Worm (Caenorhabditis elegans) whole organism, L1 larva: ENCODE data around the gene AH9.1.
A peak's percentile ranks its signal among the peaks of the same experiment; 100 is the strongest.

Experiments used
- C04F5.9 ChIP-seq: sonication (generic microtip); optimal IDR thresholded peaks from 2 replicates; lab custom pipeline; 2016; ENCODE audit warnings: missing genetic modification characterization, missing compliant biosample characterization
- C34B4.2 ChIP-seq: sonication (generic microtip); optimal IDR thresholded peaks from 2 replicates; lab custom pipeline; 2017; ENCODE audit warnings: mild to moderate bottlenecking, missing genetic modification characterization, missing compliant biosample characterization
- blmp-1 ChIP-seq: fragments of 150-350 bp; optimal IDR thresholded peaks from 2 replicates; lab custom pipeline; 2014; ENCODE audit warnings: missing biosample characterization, missing genetic modification characterization
- ceh-8 ChIP-seq: fragments of 200-800 bp; sonication (Bioruptor generic); optimal IDR thresholded peaks from 2 replicates; lab custom pipeline; 2018; ENCODE audit warnings: mild to moderate bottlenecking, missing genetic modification characterization, moderate library complexity, missing compliant biosample characterization
- ceh-82 ChIP-seq, 3 experiments: fragments of 150-350 bp in 1 of 3; sonication (generic microtip) in 2 of 3; optimal IDR thresholded peaks; 2 replicates each; lab custom pipeline; 2014 to 2017; ENCODE audit warnings: missing biosample characterization in 3 of 3, missing genetic modification characterization in 3 of 3
- ceh-88 ChIP-seq: fragments of 200-800 bp; sonication (Bioruptor generic); IDR thresholded peaks from 2 replicates; pipeline ENCODE4 v1.3.6; 2022; ENCODE audit warnings: missing genetic modification characterization, missing compliant biosample characterization
- efl-3 ChIP-seq: fragments of 200-800 bp; sonication (Bioruptor generic); optimal IDR thresholded peaks from 2 replicates; lab custom pipeline; 2018; ENCODE audit warnings: mild to moderate bottlenecking, missing genetic modification characterization, missing compliant biosample characterization
- egl-27 ChIP-seq, 2 experiments: fragments of 150-350 bp in 1 of 2; sonication (generic microtip); optimal IDR thresholded peaks; 3 replicates each; lab custom pipeline; 2017 to 2018; ENCODE audit warnings: missing biosample characterization in 2 of 2, missing genetic modification characterization in 2 of 2, missing genetic modification reagents in 2 of 2
- elt-3 ChIP-seq, 6 experiments: fragments of 150-350 bp in 1 of 6; sonication (generic microtip); optimal IDR thresholded peaks; 2 replicates each; lab custom pipeline; 2017 to 2018; ENCODE audit warnings: missing biosample characterization in 6 of 6, missing genetic modification characterization in 6 of 6, inconsistent platforms in 1 of 6
- fkh-8 ChIP-seq: sonication (generic microtip); optimal IDR thresholded peaks from 2 replicates; lab custom pipeline; 2016; ENCODE audit warnings: mild to moderate bottlenecking, missing genetic modification characterization, missing compliant biosample characterization
- hlh-17 ChIP-seq: fragments of 200-800 bp; sonication (Bioruptor generic); optimal IDR thresholded peaks from 2 replicates; lab custom pipeline; 2018; ENCODE audit warnings: missing genetic modification characterization, mild to moderate bottlenecking, missing compliant biosample characterization, moderate library complexity, borderline replicate concordance
- hpl-2 ChIP-seq: fragments of 150-350 bp; optimal IDR thresholded peaks from 2 replicates; lab custom pipeline; 2014; ENCODE audit warnings: missing biosample characterization, missing genetic modification reagents, missing genetic modification characterization
- irx-1 ChIP-seq: sonication (generic microtip); optimal IDR thresholded peaks from 2 replicates; lab custom pipeline; 2016; ENCODE audit warnings: missing genetic modification characterization, missing compliant biosample characterization
- isw-1 ChIP-seq: fragments of 200-800 bp; sonication (Bioruptor generic); IDR thresholded peaks from 2 replicates; pipeline ENCODE4 v1.3.6; 2022; ENCODE audit warnings: missing genetic modification characterization, missing compliant biosample characterization
- jun-1 ChIP-seq: fragments of 150-350 bp; optimal IDR thresholded peaks from 2 replicates; lab custom pipeline; 2014; ENCODE audit warnings: missing biosample characterization, missing genetic modification reagents, missing genetic modification characterization
- lin-13 ChIP-seq: fragments of 150-350 bp; optimal IDR thresholded peaks from 2 replicates; lab custom pipeline; 2014; ENCODE audit warnings: missing biosample characterization, missing genetic modification reagents, missing genetic modification characterization
- lin-14 ChIP-seq: fragments of 200-800 bp; sonication (Bioruptor generic); optimal IDR thresholded peaks from 2 replicates; lab custom pipeline; 2018; ENCODE audit warnings: mild to moderate bottlenecking, missing genetic modification characterization, moderate library complexity, missing compliant biosample characterization
- lir-3 ChIP-seq: sonication (generic microtip); optimal IDR thresholded peaks from 2 replicates; lab custom pipeline; 2016; ENCODE audit warnings: mild to moderate bottlenecking, missing genetic modification characterization, moderate library complexity, missing compliant biosample characterization; ENCODE audit not compliant: poor library complexity
- mab-9 ChIP-seq: fragments of 200-800 bp; sonication (Bioruptor generic); IDR thresholded peaks from 2 replicates; pipeline ENCODE4 v1.3.6; 2022; ENCODE audit warnings: missing genetic modification reagents, missing genetic modification characterization, missing compliant biosample characterization
- mef-2 ChIP-seq: fragments of 150-350 bp; optimal IDR thresholded peaks from 2 replicates; lab custom pipeline; 2014; ENCODE audit warnings: missing biosample characterization, missing genetic modification characterization
- nhr-11 ChIP-seq: fragments of 150-350 bp; optimal IDR thresholded peaks from 2 replicates; lab custom pipeline; 2014; ENCODE audit warnings: missing biosample characterization, missing genetic modification characterization
- nhr-12 ChIP-seq: sonication (generic microtip); optimal IDR thresholded peaks from 2 replicates; lab custom pipeline; 2017; ENCODE audit warnings: missing biosample characterization, missing genetic modification characterization
- nhr-19 ChIP-seq: fragments of 200-800 bp; sonication (Bioruptor generic); conservative IDR thresholded peaks from 2 replicates; pipeline ENCODE4 v1.3.6; 2022; ENCODE audit warnings: missing genetic modification characterization, missing compliant biosample characterization
- nhr-20 ChIP-seq: sonication (generic microtip); optimal IDR thresholded peaks from 2 replicates; lab custom pipeline; 2016; ENCODE audit warnings: mild to moderate bottlenecking, missing genetic modification characterization, missing compliant biosample characterization
- nhr-237 ChIP-seq: fragments of 150-350 bp; optimal IDR thresholded peaks from 2 replicates; lab custom pipeline; 2014; ENCODE audit warnings: missing biosample characterization, missing genetic modification characterization
- nhr-28 ChIP-seq: fragments of 150-350 bp; optimal IDR thresholded peaks from 2 replicates; lab custom pipeline; 2014; ENCODE audit warnings: missing biosample characterization, missing genetic modification characterization
- nhr-84 ChIP-seq: sonication (generic microtip); optimal IDR thresholded peaks from 2 replicates; lab custom pipeline; 2017; ENCODE audit warnings: missing biosample characterization, missing genetic modification characterization
- pax-3 ChIP-seq: fragments of 200-800 bp; sonication (Bioruptor generic); optimal IDR thresholded peaks from 2 replicates; lab custom pipeline; 2018; ENCODE audit warnings: mild to moderate bottlenecking, missing genetic modification characterization, moderate library complexity, missing compliant biosample characterization
- pqm-1 ChIP-seq: sonication (generic microtip); optimal IDR thresholded peaks from 3 replicates; lab custom pipeline; 2017; ENCODE audit warnings: missing biosample characterization, missing genetic modification characterization
- snpc-4 ChIP-seq: fragments of 150-350 bp; optimal IDR thresholded peaks from 2 replicates; lab custom pipeline; 2014; ENCODE audit warnings: missing biosample characterization, missing genetic modification characterization
- tlp-1 ChIP-seq: fragments of 150-350 bp; optimal IDR thresholded peaks from 2 replicates; lab custom pipeline; 2014; ENCODE audit warnings: missing biosample characterization, missing genetic modification characterization
- unc-30 ChIP-seq: sonication (generic microtip); optimal IDR thresholded peaks from 2 replicates; lab custom pipeline; 2017; ENCODE audit warnings: missing biosample characterization, missing genetic modification characterization
- unc-62 ChIP-seq: fragments of 150-350 bp; optimal IDR thresholded peaks from 2 replicates; lab custom pipeline; 2014; ENCODE audit warnings: missing biosample characterization, missing genetic modification reagents, missing genetic modification characterization
- xbp-1 ChIP-seq: sonication (generic microtip); optimal IDR thresholded peaks from 2 replicates; lab custom pipeline; 2016; ENCODE audit warnings: missing genetic modification characterization, missing compliant biosample characterization
- zag-1 ChIP-seq: fragments of 150-350 bp; optimal IDR thresholded peaks from 2 replicates; lab custom pipeline; 2014; ENCODE audit warnings: missing biosample characterization, missing genetic modification characterization
- ztf-11 ChIP-seq, 2 experiments: sonication (generic microtip); optimal IDR thresholded peaks; 2 replicates each; lab custom pipeline; 2016 to 2017; ENCODE audit warnings: missing genetic modification characterization in 2 of 2, missing biosample characterization in 1 of 2, missing compliant biosample characterization in 1 of 2
- ztf-4 ChIP-seq: fragments of 150-350 bp; optimal IDR thresholded peaks from 2 replicates; lab custom pipeline; 2014; ENCODE audit warnings: missing biosample characterization, missing genetic modification characterization

Gene AH9.1

ce11 chrX:2212712-2213111 lies 34.1 kb downstream of the AH9.1 start:
- TF ChIP-seq mef-2: no peak
- peak; percentile 94 for TF ChIP-seq blmp-1 (tag; lab: Kevin White, UChicago)

- TF ChIP-seq blmp-1 (tag; lab: Kevin White, UChicago) (no peak), ztf-11 (tag; optimal IDR thresholded peaks at IDR 0.05; lab: Kevin White, UChicago) (no peak), unc-30 (tag; lab: Kevin White, UChicago) (no peak), nhr-12 (tag; lab: Kevin White, UChicago) (no peak), nhr-20 (tag; lab: Kevin White, UChicago) (no peak), lin-14 (GFP tag; lab: Kevin White, UChicago) (no peak), pax-3 (tag; lab: Kevin White, UChicago) (no peak), ceh-82 (tag; optimal IDR thresholded peaks at IDR 0.05; lab: Kevin White, UChicago) (no peak), isw-1 (no peak)
Observed at ce11 chrX:2212141-2212540, 34.7 kb downstream of the AH9.1 start.

ce11 chrX:2210751-2211150 lies 36.1 kb downstream of the AH9.1 start, which contains the start of gene peb-1:
peb-1 (plus strand) TSS chrX:2211051.
- TF ChIP-seq nhr-84 (tag; lab: Kevin White, UChicago) (no peak), lir-3 (tag; lab: Kevin White, UChicago) (no peak), nhr-19 (no peak), ceh-88 (GFP tag; lab: Robert Waterston, UW) (no peak), hpl-2 (GFP tag; lab: Kevin White, UChicago) (no peak), pqm-1 (no peak), mab-9 (GFP tag; lab: Robert Waterston, UW) (no peak), unc-30 (tag; lab: Kevin White, UChicago) (no peak), jun-1 (no peak), elt-3 (tag; optimal IDR thresholded peaks at IDR 0.05; lab: Kevin White, UChicago) (no peak), ceh-8 (GFP tag; lab: Kevin White, UChicago) (no peak), egl-27 (tag; optimal IDR thresholded peaks at IDR 0.05; lab: Kevin White, UChicago) (no peak), C34B4.2 (no peak), irx-1 (tag; lab: Kevin White, UChicago) (no peak)

- TF ChIP-seq ceh-8 (GFP tag; lab: Kevin White, UChicago): no peak
- peak; percentile 24 for TF ChIP-seq blmp-1 (tag; lab: Kevin White, UChicago)
- TF ChIP-seq zag-1: no peak
- no peak for TF ChIP-seq lin-13
Observed at ce11 chrX:2210164-2210563, 36.6 kb downstream of the AH9.1 start.

ce11 chrX:2208391-2208790 lies 38.4 kb downstream of the AH9.1 start:
- TF ChIP-seq C04F5.9 (no peak), fkh-8 (tag; lab: Kevin White, UChicago) (no peak), blmp-1 (tag; lab: Kevin White, UChicago) (peak; percentile 92), snpc-4 (tag; lab: Kevin White, UChicago) (no peak), tlp-1 (tag; lab: Kevin White, UChicago) (no peak), pax-3 (tag; lab: Kevin White, UChicago) (no peak), lin-14 (GFP tag; lab: Kevin White, UChicago) (peak; percentile 11), elt-3 (tag; optimal IDR thresholded peaks at IDR 0.05; lab: Kevin White, UChicago) (peak in 1 of 6 experiments; percentile 32), xbp-1 (no peak)

- TF ChIP-seq nhr-237 (tag; lab: Kevin White, UChicago) (no peak), nhr-28 (tag; lab: Kevin White, UChicago) (no peak), efl-3 (GFP tag; lab: Kevin White, UChicago) (no peak), egl-27 (tag; optimal IDR thresholded peaks at IDR 0.05; lab: Kevin White, UChicago) (no peak), hlh-17 (no peak), unc-62 (no peak), nhr-19 (no peak), nhr-11 (no peak), ztf-4 (tag; lab: Kevin White, UChicago) (no peak)
- TF ChIP-seq, all 84 proteins: peak for 0
Observed at ce11 chrX:2204963-2205362, 41.8 kb downstream of the AH9.1 start, which contains the start of gene T24C12.4. T24C12.4 (minus strand) TSS chrX:2205063.
